Worm (Caenorhabditis elegans): ENCODE measurements around the gene cht-5.

ce11 chrV:10152278-10152677 is 37.8 kb downstream of the cht-5 start, which contains the start of gene srsx-28:
- TF ChIP-seq mdl-1 (tag; optimal IDR thresholded peaks at IDR 0.05) = no peak
- TF ChIP-seq lin-39 (tag; optimal IDR thresholded peaks at IDR 0.05) = no peak
- TF ChIP-seq unc-30 (tag; optimal IDR thresholded peaks at IDR 0.05) = no peak
- TF ChIP-seq unc-62 (GFP tag; optimal IDR thresholded peaks at IDR 0.05) = no peak
- no peak for TF ChIP-seq nhr-237 (tag; optimal IDR thresholded peaks at IDR 0.05)
- no peak for TF ChIP-seq lin-13 (GFP tag; optimal IDR thresholded peaks at IDR 0.05)
- no peak for TF ChIP-seq hlh-4 (tag; optimal IDR thresholded peaks at IDR 0.05)

Measured in whole organism, L1 larva.